Worm (Caenorhabditis elegans) whole organism, L1 larva: Measurements from ENCODE around the gene F08D12.3.

Experiments used
- C04F5.9 ChIP-seq: sonication (generic microtip); optimal IDR thresholded peaks from 2 replicates; lab custom pipeline; 2016; ENCODE audit warnings: missing genetic modification characterization, missing compliant biosample characterization
- F16B12.6 ChIP-seq: fragments of 150-350 bp; optimal IDR thresholded peaks from 2 replicates; lab custom pipeline; 2014; ENCODE audit warnings: missing biosample characterization, missing genetic modification characterization
- Y116A8C.19 ChIP-seq: sonication (generic microtip); optimal IDR thresholded peaks from 2 replicates; lab custom pipeline; 2016; ENCODE audit warnings: missing compliant biosample characterization, missing genetic modification characterization, borderline replicate concordance
- alr-1 ChIP-seq: fragments of 200-800 bp; sonication (Bioruptor generic); optimal IDR thresholded peaks from 2 replicates; lab custom pipeline; 2018; ENCODE audit warnings: borderline replicate concordance, mild to moderate bottlenecking, missing genetic modification characterization, missing compliant biosample characterization
- aly-2 ChIP-seq: fragments of 150-350 bp; optimal IDR thresholded peaks from 2 replicates; lab custom pipeline; 2014; ENCODE audit warnings: missing biosample characterization, missing genetic modification characterization
- ama-1 ChIP-seq: fragments of 150-350 bp; optimal IDR thresholded peaks from 2 replicates; lab custom pipeline; 2014
- ceh-63 ChIP-seq: fragments of 200-800 bp; sonication (Bioruptor generic); optimal IDR thresholded peaks from 2 replicates; lab custom pipeline; 2018; ENCODE audit warnings: mild to moderate bottlenecking, missing genetic modification characterization, missing compliant biosample characterization
- ceh-8 ChIP-seq: fragments of 200-800 bp; sonication (Bioruptor generic); optimal IDR thresholded peaks from 2 replicates; lab custom pipeline; 2018; ENCODE audit warnings: mild to moderate bottlenecking, missing genetic modification characterization, moderate library complexity, missing compliant biosample characterization
- ceh-82 ChIP-seq, 3 experiments: fragments of 150-350 bp in 1 of 3; sonication (generic microtip) in 2 of 3; optimal IDR thresholded peaks; 2 replicates each; lab custom pipeline; 2014 to 2017; ENCODE audit warnings: missing biosample characterization in 3 of 3, missing genetic modification characterization in 3 of 3
- dsc-1 ChIP-seq: sonication (generic microtip); optimal IDR thresholded peaks from 2 replicates; lab custom pipeline; 2016; ENCODE audit warnings: mild to moderate bottlenecking, missing genetic modification characterization, missing compliant biosample characterization
- elt-2 ChIP-seq: sonication (generic microtip); optimal IDR thresholded peaks from 2 replicates; lab custom pipeline; 2016; ENCODE audit warnings: missing genetic modification characterization, mild to moderate bottlenecking, inconsistent platforms, missing compliant biosample characterization, missing genetic modification reagents
- elt-3 ChIP-seq, 6 experiments: fragments of 150-350 bp in 1 of 6; sonication (generic microtip); optimal IDR thresholded peaks; 2 replicates each; lab custom pipeline; 2017 to 2018; ENCODE audit warnings: missing biosample characterization in 6 of 6, missing genetic modification characterization in 6 of 6, inconsistent platforms in 1 of 6
- ets-5 ChIP-seq: fragments of 200-800 bp; sonication (Bioruptor generic); IDR thresholded peaks from 2 replicates; pipeline ENCODE4 v1.3.6; 2022; ENCODE audit warnings: missing genetic modification characterization, missing compliant biosample characterization
- fkh-8 ChIP-seq: sonication (generic microtip); optimal IDR thresholded peaks from 2 replicates; lab custom pipeline; 2016; ENCODE audit warnings: mild to moderate bottlenecking, missing genetic modification characterization, missing compliant biosample characterization
- hpl-2 ChIP-seq: fragments of 150-350 bp; optimal IDR thresholded peaks from 2 replicates; lab custom pipeline; 2014; ENCODE audit warnings: missing biosample characterization, missing genetic modification reagents, missing genetic modification characterization
- irx-1 ChIP-seq: sonication (generic microtip); optimal IDR thresholded peaks from 2 replicates; lab custom pipeline; 2016; ENCODE audit warnings: missing genetic modification characterization, missing compliant biosample characterization
- jun-1 ChIP-seq: fragments of 150-350 bp; optimal IDR thresholded peaks from 2 replicates; lab custom pipeline; 2014; ENCODE audit warnings: missing biosample characterization, missing genetic modification reagents, missing genetic modification characterization
- lin-14 ChIP-seq: fragments of 200-800 bp; sonication (Bioruptor generic); optimal IDR thresholded peaks from 2 replicates; lab custom pipeline; 2018; ENCODE audit warnings: mild to moderate bottlenecking, missing genetic modification characterization, moderate library complexity, missing compliant biosample characterization
- lin-15B ChIP-seq: fragments of 150-350 bp; sonication (generic microtip); optimal IDR thresholded peaks from 3 replicates; lab custom pipeline; 2014; ENCODE audit warnings: missing biosample characterization, missing genetic modification characterization
- lin-35 ChIP-seq, 2 experiments: fragments of 150-350 bp; optimal IDR thresholded peaks; 2 replicates each; lab custom pipeline; 2014; ENCODE audit warnings: missing biosample characterization in 2 of 2, missing genetic modification characterization in 2 of 2, missing genetic modification reagents in 2 of 2
- lin-39 ChIP-seq: fragments of 150-350 bp; optimal IDR thresholded peaks from 2 replicates; lab custom pipeline; 2014; ENCODE audit warnings: missing biosample characterization, missing genetic modification reagents, missing genetic modification characterization
- lsy-2 ChIP-seq, 2 experiments: fragments of 150-350 bp; optimal IDR thresholded peaks; 2 replicates each; lab custom pipeline; 2014; ENCODE audit warnings: missing biosample characterization in 2 of 2, missing genetic modification characterization in 2 of 2
- mab-9 ChIP-seq: fragments of 200-800 bp; sonication (Bioruptor generic); IDR thresholded peaks from 2 replicates; pipeline ENCODE4 v1.3.6; 2022; ENCODE audit warnings: missing genetic modification reagents, missing genetic modification characterization, missing compliant biosample characterization
- mdl-1 ChIP-seq, 2 experiments: fragments of 150-350 bp; optimal IDR thresholded peaks; 2 replicates each; lab custom pipeline; 2014 to 2017; ENCODE audit warnings: missing biosample characterization in 2 of 2, missing genetic modification characterization in 2 of 2, inconsistent platforms in 1 of 2
- nhr-11 ChIP-seq: fragments of 150-350 bp; optimal IDR thresholded peaks from 2 replicates; lab custom pipeline; 2014; ENCODE audit warnings: missing biosample characterization, missing genetic modification characterization
- nhr-19 ChIP-seq: fragments of 200-800 bp; sonication (Bioruptor generic); conservative IDR thresholded peaks from 2 replicates; pipeline ENCODE4 v1.3.6; 2022; ENCODE audit warnings: missing genetic modification characterization, missing compliant biosample characterization
- nhr-20 ChIP-seq: sonication (generic microtip); optimal IDR thresholded peaks from 2 replicates; lab custom pipeline; 2016; ENCODE audit warnings: mild to moderate bottlenecking, missing genetic modification characterization, missing compliant biosample characterization
- nhr-28 ChIP-seq: fragments of 150-350 bp; optimal IDR thresholded peaks from 2 replicates; lab custom pipeline; 2014; ENCODE audit warnings: missing biosample characterization, missing genetic modification characterization
- nhr-71 ChIP-seq: sonication (generic microtip); optimal IDR thresholded peaks from 2 replicates; lab custom pipeline; 2016; ENCODE audit warnings: mild to moderate bottlenecking, missing genetic modification characterization, moderate library complexity, missing compliant biosample characterization
- nhr-85 ChIP-seq: sonication (generic microtip); peaks from one replicate; lab custom pipeline; 2016; ENCODE audit warnings: missing genetic modification characterization, inconsistent platforms, missing compliant biosample characterization
- nhr-90 ChIP-seq: sonication (generic microtip); optimal IDR thresholded peaks from 2 replicates; lab custom pipeline; 2016; ENCODE audit warnings: mild to moderate bottlenecking, missing genetic modification characterization, missing compliant biosample characterization; ENCODE audit not compliant: poor library complexity
- pax-3 ChIP-seq: fragments of 200-800 bp; sonication (Bioruptor generic); optimal IDR thresholded peaks from 2 replicates; lab custom pipeline; 2018; ENCODE audit warnings: mild to moderate bottlenecking, missing genetic modification characterization, moderate library complexity, missing compliant biosample characterization
- skn-1 ChIP-seq: fragments of 150-350 bp; optimal IDR thresholded peaks from 2 replicates; lab custom pipeline; 2014; ENCODE audit warnings: missing biosample characterization, missing genetic modification characterization
- snu-23 ChIP-seq: sonication (generic microtip); optimal IDR thresholded peaks from 2 replicates; lab custom pipeline; 2016; ENCODE audit warnings: missing genetic modification characterization, missing compliant biosample characterization
- sox-4 ChIP-seq: sonication (generic microtip); optimal IDR thresholded peaks from 2 replicates; lab custom pipeline; 2016; ENCODE audit warnings: missing genetic modification characterization, missing compliant biosample characterization
- sup-37 ChIP-seq: fragments of 200-800 bp; sonication (Bioruptor generic); optimal IDR thresholded peaks from 2 replicates; lab custom pipeline; 2018; ENCODE audit warnings: mild to moderate bottlenecking, missing genetic modification characterization, missing compliant biosample characterization
- swsn-7 ChIP-seq: sonication (generic microtip); optimal IDR thresholded peaks from 2 replicates; lab custom pipeline; 2016; ENCODE audit warnings: missing genetic modification characterization, missing compliant biosample characterization
- tbx-2 ChIP-seq: sonication (generic microtip); optimal IDR thresholded peaks from 2 replicates; lab custom pipeline; 2016; ENCODE audit warnings: missing genetic modification characterization, missing compliant biosample characterization
- unc-30 ChIP-seq: sonication (generic microtip); optimal IDR thresholded peaks from 2 replicates; lab custom pipeline; 2017; ENCODE audit warnings: missing biosample characterization, missing genetic modification characterization
- unc-86 ChIP-seq: sonication (generic microtip); optimal IDR thresholded peaks from 2 replicates; lab custom pipeline; 2016; ENCODE audit warnings: missing genetic modification characterization, missing compliant biosample characterization
- unc-98 ChIP-seq: fragments of 200-800 bp; sonication (Bioruptor generic); IDR thresholded peaks from 2 replicates; pipeline ENCODE4 v1.3.6; 2022; ENCODE audit warnings: missing genetic modification characterization, missing compliant biosample characterization
- xbp-1 ChIP-seq: sonication (generic microtip); optimal IDR thresholded peaks from 2 replicates; lab custom pipeline; 2016; ENCODE audit warnings: missing genetic modification characterization, missing compliant biosample characterization
- zag-1 ChIP-seq: fragments of 150-350 bp; optimal IDR thresholded peaks from 2 replicates; lab custom pipeline; 2014; ENCODE audit warnings: missing biosample characterization, missing genetic modification characterization
- zip-4 ChIP-seq: fragments of 200-800 bp; sonication (Bioruptor generic); optimal IDR thresholded peaks from 2 replicates; lab custom pipeline; 2018; ENCODE audit warnings: mild to moderate bottlenecking, missing genetic modification characterization, moderate library complexity, missing compliant biosample characterization
- ztf-4 ChIP-seq: fragments of 150-350 bp; optimal IDR thresholded peaks from 2 replicates; lab custom pipeline; 2014; ENCODE audit warnings: missing biosample characterization, missing genetic modification characterization

Gene F08D12.3

DNA sequence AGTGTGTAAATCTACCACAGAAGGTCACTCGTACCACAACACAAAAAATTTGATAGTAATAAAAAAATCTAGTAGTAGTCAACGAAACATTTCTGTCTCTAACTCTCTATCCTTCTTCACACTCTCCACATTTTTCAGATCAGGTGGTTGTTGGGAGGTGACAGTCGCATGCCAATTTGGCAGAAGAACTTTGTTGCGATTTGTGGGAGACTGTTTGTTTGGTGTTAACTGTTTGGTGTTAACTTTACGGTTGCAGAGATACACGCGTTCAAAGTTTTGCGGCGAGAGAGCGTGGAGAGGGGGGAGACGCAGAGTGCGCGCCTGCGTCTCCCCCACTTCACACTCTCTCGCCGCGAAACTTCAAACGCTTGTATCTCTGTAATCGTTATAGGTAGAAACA, 25.6 kb downstream of the F08D12.3 start:
- peak; percentile 23 for TF ChIP-seq nhr-71 (tag; lab: Kevin White, UChicago)
- no peak for TF ChIP-seq nhr-90
- no peak for TF ChIP-seq unc-30 (tag; lab: Kevin White, UChicago)
- TF ChIP-seq zag-1, result no peak
- TF ChIP-seq ceh-8 (GFP tag; lab: Kevin White, UChicago), result no peak
- no peak for TF ChIP-seq ets-5 (GFP tag; lab: Robert Waterston, UW)
- no peak for TF ChIP-seq nhr-11 (tag; lab: Kevin White, UChicago)
- peak in 1 of 2 experiments; percentile 28 for TF ChIP-seq mdl-1 (tag; optimal IDR thresholded peaks at IDR 0.05; lab: Kevin White, UChicago)
- TF ChIP-seq skn-1 (tag; lab: Kevin White, UChicago), result no peak
- TF ChIP-seq alr-1 (tag; lab: Kevin White, UChicago), result no peak
- no peak for TF ChIP-seq elt-2
- no peak for TF ChIP-seq unc-98 (GFP tag; lab: Robert Waterston, UW)
- TF ChIP-seq mab-9, result no peak
- TF ChIP-seq dsc-1 (tag; lab: Kevin White, UChicago), result no peak
- TF ChIP-seq jun-1 (tag; lab: Kevin White, UChicago), result no peak
- TF ChIP-seq nhr-85, result peak; percentile 14
- no peak for TF ChIP-seq Y116A8C.19
- TF ChIP-seq zip-4 (GFP tag; lab: Kevin White, UChicago), result no peak
- peak; percentile 49 for TF ChIP-seq lin-14 (GFP tag; lab: Kevin White, UChicago)
- TF ChIP-seq lsy-2 (tag; optimal IDR thresholded peaks at IDR 0.05; lab: Kevin White, UChicago), result peak in 1 of 2 experiments; percentile 14
- TF ChIP-seq irx-1 (tag; lab: Kevin White, UChicago), result no peak
- no peak for TF ChIP-seq ceh-82 (tag; optimal IDR thresholded peaks at IDR 0.05; lab: Kevin White, UChicago)
- no peak for TF ChIP-seq aly-2 (tag; lab: Kevin White, UChicago)
- TF ChIP-seq tbx-2 (tag; lab: Kevin White, UChicago), result peak; percentile 22
- peak in 2 of 6 experiments; percentile 40 to 52 for TF ChIP-seq elt-3 (tag; optimal IDR thresholded peaks at IDR 0.05; lab: Kevin White, UChicago)
- no peak for TF ChIP-seq sup-37 (GFP tag; lab: Kevin White, UChicago)
- peak in 1 of 2 experiments; percentile 65 for TF ChIP-seq lin-35 (GFP tag; optimal IDR thresholded peaks at IDR 0.05; lab: Kevin White, UChicago)
- no peak for TF ChIP-seq nhr-28 (tag; lab: Kevin White, UChicago)
- TF ChIP-seq lin-15B (tag; lab: Kevin White, UChicago), result no peak
- peak; percentile 4 for TF ChIP-seq nhr-20 (tag; lab: Kevin White, UChicago)
- TF ChIP-seq pax-3 (tag; lab: Kevin White, UChicago), result no peak
- no peak for TF ChIP-seq fkh-8 (tag; lab: Kevin White, UChicago)
- TF ChIP-seq C04F5.9, result no peak
- TF ChIP-seq sox-4 (tag; lab: Kevin White, UChicago), result no peak
- TF ChIP-seq F16B12.6, result no peak
- no peak for TF ChIP-seq ama-1 (lab: Kevin White, UChicago)
- TF ChIP-seq lin-39, result no peak
- TF ChIP-seq unc-86, result no peak
- no peak for TF ChIP-seq hpl-2
- no peak for TF ChIP-seq xbp-1 (tag; lab: Kevin White, UChicago)
- no peak for TF ChIP-seq ztf-4
- TF ChIP-seq nhr-19 (GFP tag; lab: Robert Waterston, UW), result 0 out of 2 replicates have a peak, but pooled peaks have one; percentile 2
- no peak for TF ChIP-seq ceh-63 (GFP tag; lab: Kevin White, UChicago)
- peak; percentile 40 for TF ChIP-seq snu-23 (GFP tag; lab: Kevin White, UChicago)
- no peak for TF ChIP-seq swsn-7 (tag; lab: Kevin White, UChicago)
